Worm (Caenorhabditis elegans): ENCODE data around the gene rer-1.

The rer-1 gene

DNA sequence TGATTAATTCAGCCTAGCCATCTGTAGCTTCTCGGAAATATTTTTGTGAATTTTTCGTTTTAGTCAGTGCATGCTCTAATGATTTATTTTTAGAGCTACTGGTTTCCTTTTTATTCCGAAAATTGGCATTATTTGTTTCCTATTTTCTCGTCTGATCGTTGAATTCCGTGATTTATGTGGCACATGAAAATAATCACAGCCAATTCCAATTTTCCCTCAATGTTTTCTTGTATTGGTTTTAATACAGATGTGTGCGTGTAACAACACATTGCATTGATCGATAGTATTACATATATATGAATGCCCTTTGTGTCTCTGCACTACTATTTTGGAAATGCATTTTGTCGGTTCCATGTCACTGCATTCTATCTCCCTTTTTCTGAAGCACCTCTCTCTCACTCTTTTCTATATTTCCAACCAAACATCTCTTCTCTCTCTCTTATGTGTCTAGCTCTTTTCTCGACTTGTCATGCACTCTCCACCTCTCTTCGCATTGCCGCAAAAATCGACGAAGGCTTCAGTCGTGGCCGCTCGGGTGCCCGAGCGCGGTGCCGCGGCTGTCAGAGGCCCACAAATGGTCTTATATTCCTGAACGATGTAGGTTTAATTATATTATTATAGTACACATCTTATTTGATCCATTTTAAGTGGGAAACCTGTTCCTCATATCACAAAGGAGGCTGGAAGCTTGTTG, 26.8 kb upstream of the rer-1 start:
- peak; percentile 60 for TF ChIP-seq unc-120 (tag; optimal IDR thresholded peaks at IDR 0.05; ENCODE audit: poor library complexity, severe bottlenecking)
- no peak for TF ChIP-seq M03D4.4 (tag; optimal IDR thresholded peaks at IDR 0.05)
- peak; percentile 9 for TF ChIP-seq ces-1 (GFP tag; optimal IDR thresholded peaks at IDR 0.05)
- peak; percentile 2 for TF ChIP-seq unc-62 (GFP tag; optimal IDR thresholded peaks at IDR 0.05)

- peak; percentile 34 for TF ChIP-seq ham-2 (GFP tag; optimal IDR thresholded peaks at IDR 0.05)
- no peak for TF ChIP-seq ceh-43 (GFP tag; optimal IDR thresholded peaks at IDR 0.05)
- peak; percentile 3 for TF ChIP-seq ceh-83 (GFP tag; optimal IDR thresholded peaks at IDR 0.05)
- no peak for TF ChIP-seq lsy-2 (tag; optimal IDR thresholded peaks at IDR 0.05)
- TF ChIP-seq mep-1 (tag; optimal IDR thresholded peaks at IDR 0.05): no peak
- TF ChIP-seq nhr-2 (tag; optimal IDR thresholded peaks at IDR 0.05): no peak
- peak; percentile 27 for TF ChIP-seq mls-2 (tag; optimal IDR thresholded peaks at IDR 0.05)
- no peak for TF ChIP-seq lin-32 (GFP tag; optimal IDR thresholded peaks at IDR 0.05)
- TF ChIP-seq blmp-1 (tag; optimal IDR thresholded peaks at IDR 0.05): no peak
- no peak for TF ChIP-seq snpc-4 (tag; optimal IDR thresholded peaks at IDR 0.05)
- peak; percentile 54 for TF ChIP-seq ces-1 (GFP tag; optimal IDR thresholded peaks at IDR 0.05)
- no peak for TF ChIP-seq nhr-76 (tag; optimal IDR thresholded peaks at IDR 0.05)
Observed at ce11 chrII:8785875-8786274, 25.3 kb upstream of the rer-1 start.

DNA sequence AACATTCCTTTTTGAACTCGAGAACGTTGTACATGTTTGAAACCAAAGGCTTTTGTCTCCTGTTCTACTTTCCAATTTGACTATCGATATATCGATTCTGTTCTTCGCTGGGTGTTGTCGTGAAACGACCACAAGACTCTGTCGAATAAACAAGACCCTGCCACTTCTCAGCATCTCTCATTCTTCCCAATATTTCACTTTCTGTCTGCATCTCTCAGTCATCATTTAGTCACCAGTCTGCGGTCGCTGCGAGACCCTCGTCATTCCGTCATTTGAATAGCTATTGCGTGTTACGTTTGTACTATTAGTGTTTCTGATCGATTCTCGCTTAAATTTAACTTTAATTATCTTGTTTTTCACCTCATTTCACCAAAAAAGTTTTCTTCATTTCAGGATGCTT, 23.8 kb upstream of the rer-1 start:
- peak; percentile 77 for TF ChIP-seq lsy-2 (tag; optimal IDR thresholded peaks at IDR 0.05)
- no peak for TF ChIP-seq tbx-8 (GFP tag; optimal IDR thresholded peaks at IDR 0.05)
- no peak for TF ChIP-seq ceh-83 (GFP tag; optimal IDR thresholded peaks at IDR 0.05)
- no peak for TF ChIP-seq nhr-76 (tag; optimal IDR thresholded peaks at IDR 0.05)
- TF ChIP-seq bed-3 (GFP tag; optimal IDR thresholded peaks at IDR 0.05): no peak
- TF ChIP-seq unc-120 (tag; optimal IDR thresholded peaks at IDR 0.05; ENCODE audit: poor library complexity, severe bottlenecking): peak; percentile 10
- TF ChIP-seq mep-1 (tag; optimal IDR thresholded peaks at IDR 0.05): peak; percentile 89
- no peak for TF ChIP-seq elt-1 (tag; optimal IDR thresholded peaks at IDR 0.05; ENCODE audit: borderline replicate concordance, insufficient read depth)
- no peak for TF ChIP-seq blmp-1 (tag; optimal IDR thresholded peaks at IDR 0.05)
- peak; percentile 21 for TF ChIP-seq elt-3 (tag; optimal IDR thresholded peaks at IDR 0.05)
- TF ChIP-seq ceh-43 (GFP tag; optimal IDR thresholded peaks at IDR 0.05): no peak
- peak; percentile 58 for TF ChIP-seq ztf-11 (tag; optimal IDR thresholded peaks at IDR 0.05)
- TF ChIP-seq M03D4.4 (tag; optimal IDR thresholded peaks at IDR 0.05): no peak
- TF ChIP-seq flh-1 (GFP tag; optimal IDR thresholded peaks at IDR 0.05): no peak
- TF ChIP-seq drap-1 (GFP tag; optimal IDR thresholded peaks at IDR 0.05): peak; percentile 24
- no peak for TF ChIP-seq mls-2 (tag; optimal IDR thresholded peaks at IDR 0.05)
- TF ChIP-seq sptf-1 (tag; optimal IDR thresholded peaks at IDR 0.05): peak; percentile 18
- peak; percentile 55 for TF ChIP-seq zip-8 (tag; optimal IDR thresholded peaks at IDR 0.05)
- TF ChIP-seq sem-2 (GFP tag; optimal IDR thresholded peaks at IDR 0.05): no peak
- no peak for TF ChIP-seq lin-32 (GFP tag; optimal IDR thresholded peaks at IDR 0.05)
- peak; percentile 82 for TF ChIP-seq ces-1 (GFP tag; optimal IDR thresholded peaks at IDR 0.05)
- no peak for TF ChIP-seq unc-39 (tag; optimal IDR thresholded peaks at IDR 0.05)
- peak; percentile 0 for TF ChIP-seq cnd-1 (tag; optimal IDR thresholded peaks at IDR 0.05)
- TF ChIP-seq pha-4 (tag; optimal IDR thresholded peaks at IDR 0.05): peak; percentile 97
- no peak for TF ChIP-seq snpc-4 (tag; optimal IDR thresholded peaks at IDR 0.05)
- peak; percentile 70 for TF ChIP-seq mab-5 (tag; optimal IDR thresholded peaks at IDR 0.05)
- TF ChIP-seq nhr-2 (tag; optimal IDR thresholded peaks at IDR 0.05): peak; percentile 55
- peak; percentile 44 for TF ChIP-seq ham-2 (GFP tag; optimal IDR thresholded peaks at IDR 0.05)
- no peak for TF ChIP-seq nhr-28 (tag; optimal IDR thresholded peaks at IDR 0.05)
- peak; percentile 67 for TF ChIP-seq lin-13 (tag; optimal IDR thresholded peaks at IDR 0.05)
- no peak for TF ChIP-seq nhr-12 (tag; optimal IDR thresholded peaks at IDR 0.05)
- TF ChIP-seq nhr-237 (tag; optimal IDR thresholded peaks at IDR 0.05): peak; percentile 87
- TF ChIP-seq ceh-39 (tag; optimal IDR thresholded peaks at IDR 0.05): peak; percentile 100
- peak; percentile 67 for TF ChIP-seq hlh-1 (tag; optimal IDR thresholded peaks at IDR 0.05)
- peak; percentile 93 for TF ChIP-seq unc-62 (GFP tag; optimal IDR thresholded peaks at IDR 0.05)

Measured in whole organism, mixed stage, embryonic.